Fruit fly (Drosophila melanogaster): ENCODE results near the gene CG11892.

dm6 chr3R:25299507-25299964 is 18.2 kb downstream of the CG11892 start, which contains the start of gene CG31288:
- no peak for TF ChIP-seq Dll (optimal IDR thresholded peaks at IDR 0.05)
- no peak for TF ChIP-seq psq (optimal IDR thresholded peaks at IDR 0.05)

All from whole organism.